3 fruit fly cellular contexts compared by ENCODE assay signal in genomic region chr3R:16723992-16724391, dm6.
TF ChIP-seq lines count a peak whose summit lies in the region.

No protein-coding gene starts in this region.

TF ChIP-seq in whole organism, adult, 20 proteins besides CTCF, POLR2A, EP300 and RAD21:
- TF ChIP-seq CG5204 (GFP tag; optimal IDR thresholded peaks at IDR 0.05; lab: Kevin White, UChicago) (no peak), CG11617 (GFP tag; optimal IDR thresholded peaks at IDR 0.05; lab: Kevin White, UChicago) (no peak), Mnt (GFP tag; optimal IDR thresholded peaks at IDR 0.05; lab: Kevin White, UChicago) (no peak), tj (GFP tag; optimal IDR thresholded peaks at IDR 0.05; lab: Kevin White, UChicago) (peak; percentile 18), pad (GFP tag; optimal IDR thresholded peaks at IDR 0.05; lab: Kevin White, UChicago) (no peak)

TF ChIP-seq in whole organism, prepupa, 60 proteins besides CTCF, POLR2A, EP300 and RAD21:
- TF ChIP-seq Eip78C (GFP tag; lab: Kevin White, UChicago), result peak; percentile 49
- TF ChIP-seq svp (GFP tag; lab: Kevin White, UChicago), result peak; percentile 98
- TF ChIP-seq Smox (GFP tag; optimal IDR thresholded peaks at IDR 0.05; lab: Kevin White, UChicago), result no peak
TF ChIP-seq in whole organism, prepupa: peak in this region for 2.

TF ChIP-seq in whole organism, wandering third instar larva, 38 proteins besides CTCF, POLR2A, EP300 and RAD21:
- TF ChIP-seq Jra (GFP tag; optimal IDR thresholded peaks at IDR 0.05; lab: Kevin White, UChicago) (no peak), Rel (GFP tag; optimal IDR thresholded peaks at IDR 0.05; lab: Kevin White, UChicago) (no peak), Rel (tag; optimal IDR thresholded peaks at IDR 0.05; lab: Kevin White, UChicago) (peak; percentile 31)
TF ChIP-seq in whole organism, wandering third instar larva: peak in this region for 1.
